Worm (Caenorhabditis elegans): ENCODE measurements around the gene abts-2.

- TF ChIP-seq elt-3 (tag; optimal IDR thresholded peaks at IDR 0.05) (no peak), ztf-4 (tag; optimal IDR thresholded peaks at IDR 0.05) (no peak), nhr-23 (tag; optimal IDR thresholded peaks at IDR 0.05) (no peak)
Observed at ce11 chrX:11598839-11599238, 13.4 kb downstream of the abts-2 start.
